Worm (Caenorhabditis elegans) whole organism, L1 larva: ENCODE data around the gene ZK1248.4.

Experiments
- ceh-82 ChIP-seq, 3 experiments: fragments of 150-350 bp in 1 of 3; sonication (generic microtip) in 2 of 3; optimal IDR thresholded peaks; 2 replicates each; lab custom pipeline; 2014 to 2017; ENCODE audit warnings: missing biosample characterization in 3 of 3, missing genetic modification characterization in 3 of 3
- ets-5 ChIP-seq: fragments of 200-800 bp; sonication (Bioruptor generic); IDR thresholded peaks from 2 replicates; pipeline ENCODE4 v1.3.6; 2022; ENCODE audit warnings: missing genetic modification characterization, missing compliant biosample characterization
- nhr-11 ChIP-seq: fragments of 150-350 bp; optimal IDR thresholded peaks from 2 replicates; lab custom pipeline; 2014; ENCODE audit warnings: missing biosample characterization, missing genetic modification characterization
- nhr-76 ChIP-seq: sonication (generic microtip); optimal IDR thresholded peaks from 2 replicates; lab custom pipeline; 2017; ENCODE audit warnings: missing biosample characterization, missing genetic modification characterization
- snpc-4 ChIP-seq: fragments of 150-350 bp; optimal IDR thresholded peaks from 2 replicates; lab custom pipeline; 2014; ENCODE audit warnings: missing biosample characterization, missing genetic modification characterization

- no peak for TF ChIP-seq snpc-4 (tag; lab: Kevin White, UChicago)
- no peak for TF ChIP-seq ceh-82 (tag; optimal IDR thresholded peaks at IDR 0.05; lab: Kevin White, UChicago)
- no peak for TF ChIP-seq nhr-76
- no peak for TF ChIP-seq ets-5
- TF ChIP-seq nhr-11 (tag; lab: Kevin White, UChicago), result no peak
Measured at ce11 chrII:5792490-5792889, 25.9 kb upstream of the ZK1248.4 start, which contains the start of gene K05F1.14.
